Worm (Caenorhabditis elegans): ENCODE measurements around the gene adm-2.

ce11 chrX:13666864-13667263 lies 20.9 kb upstream of the adm-2 start:
- TF ChIP-seq ama-1 (optimal IDR thresholded peaks at IDR 0.05) (no peak), hnd-1 (tag; optimal IDR thresholded peaks at IDR 0.05) (no peak), tbx-11 (GFP tag; IDR thresholded peaks at IDR 0.05) (no peak), pes-1 (GFP tag; IDR thresholded peaks at IDR 0.05) (no peak), ceh-13 (GFP tag; optimal IDR thresholded peaks at IDR 0.05) (no peak), ets-7 (tag; optimal IDR thresholded peaks at IDR 0.05) (no peak), F13C5.2 (tag; optimal IDR thresholded peaks at IDR 0.05) (no peak), flt-1 (GFP tag; IDR thresholded peaks at IDR 0.05) (no peak), ceh-36 (tag; optimal IDR thresholded peaks at IDR 0.05) (no peak), sea-1 (GFP tag; conservative IDR thresholded peaks at IDR 0.05) (no peak), tra-4 (tag; optimal IDR thresholded peaks at IDR 0.05) (no peak), B0310.2 (tag; optimal IDR thresholded peaks at IDR 0.05) (no peak)

Measured in whole organism, early embryonic.